Worm (Caenorhabditis elegans): ENCODE results near the gene cki-2.

The cki-2 gene

ce11 chrII:7808950-7809349 is 7.3 kb upstream of the cki-2 start:
- peak; percentile 10 for TF ChIP-seq ceh-18 (tag; optimal IDR thresholded peaks at IDR 0.05)
- TF ChIP-seq elt-2 (tag; optimal IDR thresholded peaks at IDR 0.05): peak; percentile 55
- TF ChIP-seq nfya-1 (tag; optimal IDR thresholded peaks at IDR 0.05): peak; percentile 26
- no peak for TF ChIP-seq ceh-14 (tag; optimal IDR thresholded peaks at IDR 0.05)

ce11 chrII:7809358-7809914 is 6.9 kb upstream of the cki-2 start:
- TF ChIP-seq sox-4 (tag; optimal IDR thresholded peaks at IDR 0.05) (no peak), nfya-1 (tag; optimal IDR thresholded peaks at IDR 0.05) (no peak), che-1 (tag; optimal IDR thresholded peaks at IDR 0.05) (no peak), ceh-9 (tag; optimal IDR thresholded peaks at IDR 0.05) (no peak), unc-42 (tag; optimal IDR thresholded peaks at IDR 0.05) (peak; percentile 86), C38D4.7 (GFP tag; optimal IDR thresholded peaks at IDR 0.05) (no peak), tbx-2 (tag; optimal IDR thresholded peaks at IDR 0.05) (peak; percentile 36), rnt-1 (tag; optimal IDR thresholded peaks at IDR 0.05) (no peak), pros-1 (tag; optimal IDR thresholded peaks at IDR 0.05) (no peak), ceh-48 (tag; optimal IDR thresholded peaks at IDR 0.05) (no peak)

DNA sequence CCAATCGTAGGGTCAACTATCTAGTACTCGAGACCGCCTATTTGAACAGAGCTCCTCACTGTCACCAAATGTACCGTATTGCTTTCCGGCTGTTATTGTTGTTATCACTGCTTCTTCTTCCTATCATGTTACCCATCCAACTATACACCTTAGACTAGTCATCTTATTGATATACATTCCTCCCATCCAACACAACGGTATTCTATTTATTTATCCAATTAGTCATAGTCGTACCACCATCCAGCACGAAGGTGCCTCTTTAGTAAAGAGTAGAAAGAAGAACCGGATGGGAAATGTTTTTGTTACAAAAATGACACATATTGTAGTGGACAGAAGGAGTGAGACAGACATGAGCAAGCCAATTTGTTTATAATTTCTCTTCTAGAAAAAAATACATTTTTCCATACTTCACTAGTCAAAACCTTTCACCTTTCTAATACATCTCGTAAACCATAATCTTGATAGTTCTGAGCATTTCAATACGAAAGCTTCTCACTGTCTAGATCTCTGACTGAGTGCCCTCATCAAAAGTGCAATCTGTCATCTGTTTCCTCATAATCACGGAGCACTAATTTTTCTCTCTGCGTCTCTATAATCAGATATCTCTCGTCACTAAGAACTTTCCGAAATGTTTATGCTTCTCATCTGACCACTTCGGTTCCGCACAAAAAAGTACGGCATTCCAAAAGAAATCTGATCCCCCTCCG is 6.0 kb upstream of the cki-2 start:
- no peak for TF ChIP-seq syd-9 (tag; optimal IDR thresholded peaks at IDR 0.05)
- TF ChIP-seq odd-2 (tag; optimal IDR thresholded peaks at IDR 0.05): peak; percentile 3
- no peak for TF ChIP-seq T23F11.4 (GFP tag; optimal IDR thresholded peaks at IDR 0.05)
- no peak for TF ChIP-seq lim-6 (tag; optimal IDR thresholded peaks at IDR 0.05)
- TF ChIP-seq pat-9 (tag; optimal IDR thresholded peaks at IDR 0.05): no peak
- TF ChIP-seq npax-4 (tag; optimal IDR thresholded peaks at IDR 0.05): no peak
- no peak for TF ChIP-seq pqm-1 (tag; optimal IDR thresholded peaks at IDR 0.05)
- peak; percentile 69 for TF ChIP-seq unc-55 (GFP tag; optimal IDR thresholded peaks at IDR 0.05)
- TF ChIP-seq lin-11 (tag; optimal IDR thresholded peaks at IDR 0.05): no peak

ce11 chrII:7810869-7811543 is 5.3 kb upstream of the cki-2 start, which contains the start of gene cki-1:
cki-1 (plus strand) TSS chrII:7811240.
- TF ChIP-seq gmeb-2 (tag; optimal IDR thresholded peaks at IDR 0.05) (no peak), F13H6.1 (tag; optimal IDR thresholded peaks at IDR 0.05) (peak; percentile 14), fkh-10 (GFP tag; optimal IDR thresholded peaks at IDR 0.05) (no peak), pqm-1 (tag; optimal IDR thresholded peaks at IDR 0.05) (no peak), pag-3 (tag; optimal IDR thresholded peaks at IDR 0.05; ENCODE audit: borderline replicate concordance) (no peak), ceh-9 (tag; optimal IDR thresholded peaks at IDR 0.05) (no peak), ets-4 (tag; optimal IDR thresholded peaks at IDR 0.05) (no peak), ztf-16 (tag; optimal IDR thresholded peaks at IDR 0.05) (no peak), sdc-2 (tag; optimal IDR thresholded peaks at IDR 0.05) (peak; percentile 52), K09A11.1 (tag; optimal IDR thresholded peaks at IDR 0.05; ENCODE audit: insufficient read depth) (no peak), elt-4 (tag; optimal IDR thresholded peaks at IDR 0.05) (no peak), ceh-45 (GFP tag; IDR thresholded peaks at IDR 0.05) (no peak), ceh-34 (tag; optimal IDR thresholded peaks at IDR 0.05) (peak; percentile 95), unc-42 (tag; optimal IDR thresholded peaks at IDR 0.05) (no peak), nfya-1 (tag; optimal IDR thresholded peaks at IDR 0.05) (no peak), rnt-1 (tag; optimal IDR thresholded peaks at IDR 0.05) (no peak), pax-1 (tag; optimal IDR thresholded peaks at IDR 0.05) (no peak), npax-4 (tag; optimal IDR thresholded peaks at IDR 0.05) (no peak), dmd-4 (tag; optimal IDR thresholded peaks at IDR 0.05; ENCODE audit: borderline replicate concordance) (no peak), ref-2 (tag; optimal IDR thresholded peaks at IDR 0.05) (peak; percentile 15), tbx-2 (tag; optimal IDR thresholded peaks at IDR 0.05) (peak; percentile 36), K02D7.2 (tag; optimal IDR thresholded peaks at IDR 0.05) (no peak), lin-11 (tag; optimal IDR thresholded peaks at IDR 0.05) (no peak), mec-3 (tag; optimal IDR thresholded peaks at IDR 0.05; ENCODE audit: borderline replicate concordance) (no peak), fax-1 (tag; optimal IDR thresholded peaks at IDR 0.05) (no peak), C08G9.2 (tag; optimal IDR thresholded peaks at IDR 0.05) (no peak), syd-9 (tag; optimal IDR thresholded peaks at IDR 0.05) (peak; percentile 52), ceh-30 (tag; optimal IDR thresholded peaks at IDR 0.05) (no peak), unc-3 (GFP tag; conservative IDR thresholded peaks at IDR 0.05) (no peak), unc-3 (tag; optimal IDR thresholded peaks at IDR 0.05) (no peak), dve-1 (tag; optimal IDR thresholded peaks at IDR 0.05) (no peak)
